Worm (Caenorhabditis elegans): ENCODE measurements around the gene str-84.

str-84 gene

ce11 chrV:8936184-8936589, 44.6 kb downstream of the str-84 start, which contains the start of gene unc-23 (continued):
- no peak for TF ChIP-seq nhr-84 (tag; optimal IDR thresholded peaks at IDR 0.05)
- no peak for TF ChIP-seq aly-2 (tag; optimal IDR thresholded peaks at IDR 0.05)
- TF ChIP-seq sox-4 (tag; optimal IDR thresholded peaks at IDR 0.05) = no peak
- peak; percentile 86 for TF ChIP-seq unc-130 (tag; optimal IDR thresholded peaks at IDR 0.05)
- TF ChIP-seq xbp-1 (tag; optimal IDR thresholded peaks at IDR 0.05) = peak; percentile 63
- no peak for TF ChIP-seq F16B12.6 (tag; optimal IDR thresholded peaks at IDR 0.05)
- peak; percentile 63 for TF ChIP-seq elt-2 (tag; optimal IDR thresholded peaks at IDR 0.05)
- peak; percentile 75 for TF ChIP-seq zip-4 (GFP tag; optimal IDR thresholded peaks at IDR 0.05)
- peak; percentile 18 for TF ChIP-seq C04F5.9 (tag; optimal IDR thresholded peaks at IDR 0.05)
- TF ChIP-seq ama-1 (optimal IDR thresholded peaks at IDR 0.05) = no peak
- TF ChIP-seq pqm-1 (tag; optimal IDR thresholded peaks at IDR 0.05) = no peak
- peak; percentile 76 for TF ChIP-seq nhr-47 (tag; optimal IDR thresholded peaks at IDR 0.05)
- no peak for TF ChIP-seq unc-86 (tag; optimal IDR thresholded peaks at IDR 0.05)
- TF ChIP-seq tbx-2 (tag; optimal IDR thresholded peaks at IDR 0.05) = peak; percentile 84
- no peak for TF ChIP-seq nhr-76 (tag; optimal IDR thresholded peaks at IDR 0.05)
- peak; percentile 52 to 73 for TF ChIP-seq lin-35 (GFP tag; optimal IDR thresholded peaks at IDR 0.05)
- TF ChIP-seq dsc-1 (tag; optimal IDR thresholded peaks at IDR 0.05) = no peak
- TF ChIP-seq mep-1 (tag; optimal IDR thresholded peaks at IDR 0.05) = peak; percentile 90
- no peak for TF ChIP-seq nhr-12 (tag; optimal IDR thresholded peaks at IDR 0.05)
- peak; percentile 75 for TF ChIP-seq fos-1 (tag; optimal IDR thresholded peaks at IDR 0.05)
- TF ChIP-seq isw-1 (GFP tag; IDR thresholded peaks at IDR 0.05) = peak; percentile 9; the same call in 1 of the 2 replicates
- peak; percentile 97 for TF ChIP-seq nhr-85 (tag)
- no peak for TF ChIP-seq ceh-90 (tag; optimal IDR thresholded peaks at IDR 0.05)
- peak; percentile 96 for TF ChIP-seq nhr-20 (tag; optimal IDR thresholded peaks at IDR 0.05)
- TF ChIP-seq swsn-7 (tag; optimal IDR thresholded peaks at IDR 0.05) = peak; percentile 90
- peak; percentile 58 to 79 for TF ChIP-seq lsy-2 (tag; optimal IDR thresholded peaks at IDR 0.05)
- no peak for TF ChIP-seq hlh-17 (GFP tag; optimal IDR thresholded peaks at IDR 0.05; ENCODE audit: borderline replicate concordance)
- no peak for TF ChIP-seq pag-3 (tag; optimal IDR thresholded peaks at IDR 0.05; ENCODE audit: borderline replicate concordance, insufficient read depth)
- no peak for TF ChIP-seq ceh-8 (GFP tag; optimal IDR thresholded peaks at IDR 0.05)
- TF ChIP-seq mef-2 (tag; optimal IDR thresholded peaks at IDR 0.05) = no peak
- TF ChIP-seq sptf-1 (tag; optimal IDR thresholded peaks at IDR 0.05) = no peak
- peak; percentile 55 for TF ChIP-seq irx-1 (tag; optimal IDR thresholded peaks at IDR 0.05)
- no peak for TF ChIP-seq ztf-11 (tag; optimal IDR thresholded peaks at IDR 0.05)
- TF ChIP-seq unc-62 (GFP tag; optimal IDR thresholded peaks at IDR 0.05) = no peak
- TF ChIP-seq sup-37 (GFP tag; optimal IDR thresholded peaks at IDR 0.05) = peak; percentile 61
- peak; percentile 48 to 60 for TF ChIP-seq efl-1 (optimal IDR thresholded peaks at IDR 0.05)
- TF ChIP-seq efl-1 (GFP tag; optimal IDR thresholded peaks at IDR 0.05 in 1 of 2) = peak; percentile 45 to 94
- peak; percentile 94 for TF ChIP-seq lin-14 (GFP tag; optimal IDR thresholded peaks at IDR 0.05)
- TF ChIP-seq lin-39 (tag; optimal IDR thresholded peaks at IDR 0.05) = peak; percentile 24
- peak in 5 of 6 experiments; percentile 81 to 95 (median 90) for TF ChIP-seq elt-3 (tag; optimal IDR thresholded peaks at IDR 0.05)
- TF ChIP-seq efl-3 (GFP tag; optimal IDR thresholded peaks at IDR 0.05) = no peak
- TF ChIP-seq lin-13 (GFP tag; optimal IDR thresholded peaks at IDR 0.05) = peak; percentile 76
- TF ChIP-seq Y116A8C.19 (tag; optimal IDR thresholded peaks at IDR 0.05; ENCODE audit: borderline replicate concordance) = no peak
- no peak for TF ChIP-seq hlh-4 (tag; optimal IDR thresholded peaks at IDR 0.05)
- no peak for TF ChIP-seq hpl-2 (GFP tag; optimal IDR thresholded peaks at IDR 0.05)
- peak; percentile 74 for TF ChIP-seq ztf-4 (tag; optimal IDR thresholded peaks at IDR 0.05)
- TF ChIP-seq nhr-71 (tag; optimal IDR thresholded peaks at IDR 0.05) = peak; percentile 96
- TF ChIP-seq skn-1 (tag; optimal IDR thresholded peaks at IDR 0.05) = peak; percentile 80
- TF ChIP-seq fkh-10 (GFP tag; optimal IDR thresholded peaks at IDR 0.05) = no peak
- peak; percentile 71 for TF ChIP-seq grh-1 (GFP tag; IDR thresholded peaks at IDR 0.05)
- TF ChIP-seq tlp-1 (tag; optimal IDR thresholded peaks at IDR 0.05) = no peak
